Fruit fly (Drosophila melanogaster): ENCODE results near the gene mus81.
A peak's percentile ranks its signal among the peaks of the same experiment; 100 is the strongest.

Gene mus81

DNA sequence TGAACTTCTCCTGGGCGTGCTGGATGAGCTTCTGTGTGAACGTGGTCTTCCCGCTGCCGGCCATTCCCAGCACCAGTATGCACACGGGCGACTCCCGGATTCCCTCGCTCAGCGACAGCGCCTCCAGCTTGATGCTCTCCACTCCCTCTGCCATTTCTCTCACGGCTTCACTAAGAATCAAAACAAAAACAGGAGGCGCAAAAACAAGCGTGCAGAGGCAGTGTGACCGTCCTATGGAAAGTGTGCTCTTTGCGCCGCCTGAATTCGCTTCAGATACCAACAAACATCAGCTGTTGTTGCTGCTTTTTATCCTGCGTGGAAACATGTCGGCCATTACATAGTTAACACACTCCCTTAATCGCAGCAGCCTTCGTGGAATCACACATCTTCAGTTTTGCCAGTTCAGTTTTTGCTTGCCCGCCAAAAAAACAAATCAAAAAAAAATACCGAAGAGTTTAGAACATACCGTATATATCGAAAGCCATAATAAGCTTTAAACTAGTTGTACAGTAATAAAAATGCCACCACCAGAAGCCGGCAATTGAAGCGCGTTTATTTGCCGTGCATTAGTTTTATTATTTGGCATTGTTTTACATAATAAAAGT is at the start of gene mus81, which contains the start of gene CG3704:
Gene mus81, plus strand, starts transcription at position 496 of the 605 bp plus-strand sequence.
Gene CG3704, minus strand, starts transcription at position 226 of the 605 bp plus-strand sequence.
- peak; percentile 45 for TF ChIP-seq nmo (GFP tag; optimal IDR thresholded peaks at IDR 0.05)
- TF ChIP-seq salm (tag; optimal IDR thresholded peaks at IDR 0.05), result no peak
- TF ChIP-seq CG9437 (GFP tag; optimal IDR thresholded peaks at IDR 0.05), result no peak
- no peak for TF ChIP-seq CG31365 (tag; optimal IDR thresholded peaks at IDR 0.05)
- no peak for TF ChIP-seq ranshi (GFP tag; IDR thresholded peaks at IDR 0.05)
- TF ChIP-seq zen (tag; optimal IDR thresholded peaks at IDR 0.05), result no peak
- no peak for TF ChIP-seq CG4360 (GFP tag; IDR thresholded peaks at IDR 0.05)
- TF ChIP-seq CG34224 (GFP tag; IDR thresholded peaks at IDR 0.05; ENCODE audit: partially characterized antibody), result 0 out of 3 replicates have a peak, but pooled peaks have one; percentile 40
- no peak for TF ChIP-seq CG3163 (GFP tag; optimal IDR thresholded peaks at IDR 0.05)
- TF ChIP-seq Gsc (GFP tag; IDR thresholded peaks at IDR 0.05), result no peak
- no peak for TF ChIP-seq CG2199 (GFP tag; IDR thresholded peaks at IDR 0.05)
- TF ChIP-seq CG15073 (GFP tag; optimal IDR thresholded peaks at IDR 0.05), result no peak
- no peak for TF ChIP-seq CG8924 (tag; optimal IDR thresholded peaks at IDR 0.05)
- TF ChIP-seq BtbVII (GFP tag; optimal IDR thresholded peaks at IDR 0.05), result no peak
- TF ChIP-seq NC2β (GFP tag; optimal IDR thresholded peaks at IDR 0.05), result no peak
- TF ChIP-seq unc-4 (GFP tag; IDR thresholded peaks at IDR 0.05; ENCODE audit: partially characterized antibody), result peak; percentile 66
- no peak for TF ChIP-seq bsh (GFP tag; optimal IDR thresholded peaks at IDR 0.05)
- TF ChIP-seq CG13123 (GFP tag; optimal IDR thresholded peaks at IDR 0.05), result no peak
- TF ChIP-seq ham (GFP tag; IDR thresholded peaks at IDR 0.05), result no peak
- peak; percentile 33 for TF ChIP-seq CoRest (tag; optimal IDR thresholded peaks at IDR 0.05)
- TF ChIP-seq slou (GFP tag; optimal IDR thresholded peaks at IDR 0.05), result no peak
- TF ChIP-seq Poxn (GFP tag; IDR thresholded peaks at IDR 0.05), result no peak
- TF ChIP-seq CG7745 (tag; optimal IDR thresholded peaks at IDR 0.05), result no peak
- TF ChIP-seq Rx (GFP tag; IDR thresholded peaks at IDR 0.05), result no peak
- no peak for TF ChIP-seq CG8478 (optimal IDR thresholded peaks at IDR 0.05)
- TF ChIP-seq Med (GFP tag), result peak; percentile 67
- no peak for TF ChIP-seq schlank (tag; optimal IDR thresholded peaks at IDR 0.05)
- TF ChIP-seq sug (tag; optimal IDR thresholded peaks at IDR 0.05), result no peak
- no peak for TF ChIP-seq CG12071 (GFP tag; optimal IDR thresholded peaks at IDR 0.05)
- TF ChIP-seq pum (GFP tag; optimal IDR thresholded peaks at IDR 0.05), result no peak
- TF ChIP-seq vfl (GFP tag; optimal IDR thresholded peaks at IDR 0.05), result no peak
- no peak for TF ChIP-seq CG14860 (GFP tag; IDR thresholded peaks at IDR 0.05; ENCODE audit: partially characterized antibody)
- no peak for TF ChIP-seq Stat92E (GFP tag; optimal IDR thresholded peaks at IDR 0.05)
- no peak for TF ChIP-seq tup (GFP tag; optimal IDR thresholded peaks at IDR 0.05)
- TF ChIP-seq CG30403 (GFP tag; optimal IDR thresholded peaks at IDR 0.05), result no peak
- TF ChIP-seq HmgD (GFP tag; optimal IDR thresholded peaks at IDR 0.05), result no peak
- peak; percentile 47 for TF ChIP-seq CG2116 (GFP tag; optimal IDR thresholded peaks at IDR 0.05)
- TF ChIP-seq ac (GFP tag; optimal IDR thresholded peaks at IDR 0.05), result no peak
- no peak for TF ChIP-seq nom (GFP tag; optimal IDR thresholded peaks at IDR 0.05)
- 0 out of 3 replicates have a peak, but pooled peaks have one; percentile 9 for TF ChIP-seq Opbp (GFP tag; IDR thresholded peaks at IDR 0.05; ENCODE audit: partially characterized antibody)
- TF ChIP-seq CG7963 (GFP tag; IDR thresholded peaks at IDR 0.05; ENCODE audit: partially characterized antibody), result no peak
- TF ChIP-seq bowl (GFP tag; IDR thresholded peaks at IDR 0.05), result no peak
- TF ChIP-seq CG13424 (tag; optimal IDR thresholded peaks at IDR 0.05), result no peak
- TF ChIP-seq C15 (GFP tag; IDR thresholded peaks at IDR 0.05), result no peak
- TF ChIP-seq CG17186 (GFP tag; optimal IDR thresholded peaks at IDR 0.05), result peak; percentile 96
- no peak for TF ChIP-seq CG9817 (tag; optimal IDR thresholded peaks at IDR 0.05)
- no peak for TF ChIP-seq CG2678 (tag; optimal IDR thresholded peaks at IDR 0.05)
- no peak for TF ChIP-seq CG10366 (GFP tag; IDR thresholded peaks at IDR 0.05)
- TF ChIP-seq lbe (GFP tag; optimal IDR thresholded peaks at IDR 0.05), result no peak
- TF ChIP-seq CG4730 (GFP tag; IDR thresholded peaks at IDR 0.05), result no peak
